3 worm cellular contexts compared by ENCODE assay signal in genomic region chrX:12092621-12093020, ce11.
TF ChIP-seq lines count a peak whose summit lies in the region.

No protein-coding gene starts in this region.

TF ChIP-seq in whole organism, L4 larva, 104 proteins besides CTCF, POLR2A, EP300 and RAD21:
- TF ChIP-seq aha-1 (tag; lab: Kevin White, UChicago), result peak; percentile 81
- no peak for TF ChIP-seq nhr-28 (tag; optimal IDR thresholded peaks at IDR 0.05; lab: Kevin White, UChicago)

TF ChIP-seq in whole organism, mixed stage, embryonic, 35 proteins besides CTCF, POLR2A, EP300 and RAD21:
- TF ChIP-seq lin-32 (GFP tag; optimal IDR thresholded peaks at IDR 0.05; lab: Kevin White, UChicago) (peak; percentile 41), bed-3 (GFP tag; optimal IDR thresholded peaks at IDR 0.05; lab: Kevin White, UChicago) (no peak), hlh-1 (tag; optimal IDR thresholded peaks at IDR 0.05; lab: Kevin White, UChicago) (peak; percentile 61), ham-2 (GFP tag; optimal IDR thresholded peaks at IDR 0.05; lab: Kevin White, UChicago) (no peak), nhr-2 (tag; optimal IDR thresholded peaks at IDR 0.05; lab: Kevin White, UChicago) (peak; percentile 87), mab-5 (tag; optimal IDR thresholded peaks at IDR 0.05; lab: Kevin White, UChicago) (no peak)

TF ChIP-seq in whole organism, young adult, 124 proteins besides CTCF, POLR2A, EP300 and RAD21:
- TF ChIP-seq nhr-80 (tag; optimal IDR thresholded peaks at IDR 0.05; lab: Kevin White, UChicago) (no peak), K11D2.4 (GFP tag; IDR thresholded peaks at IDR 0.05; lab: Robert Waterston, UW) (0 out of 2 replicates have a peak, but pooled peaks have one; percentile 30), snpc-1.3 (tag; optimal IDR thresholded peaks at IDR 0.05; lab: Kevin White, UChicago; ENCODE audit: insufficient read depth) (no peak), ztf-6 (GFP tag; IDR thresholded peaks at IDR 0.05; lab: Robert Waterston, UW) (no peak), ceh-27 (GFP tag; optimal IDR thresholded peaks at IDR 0.05; lab: Kevin White, UChicago) (no peak), nhr-179 (tag; optimal IDR thresholded peaks at IDR 0.05; lab: Kevin White, UChicago) (no peak)
